Worm (Caenorhabditis elegans): Measurements from ENCODE around the gene ceh-24.

ce11 chrV:13856376-13856775 lies 43.3 kb downstream of the ceh-24 start, which contains the start of gene srx-134:
- TF ChIP-seq pqm-1 (tag; optimal IDR thresholded peaks at IDR 0.05) (no peak), swsn-7 (tag; optimal IDR thresholded peaks at IDR 0.05) (no peak), snu-23 (GFP tag; optimal IDR thresholded peaks at IDR 0.05) (no peak), ceh-63 (GFP tag; optimal IDR thresholded peaks at IDR 0.05) (no peak), mdl-1 (tag; optimal IDR thresholded peaks at IDR 0.05) (no peak), nhr-11 (tag; optimal IDR thresholded peaks at IDR 0.05) (no peak), lin-15B (tag; optimal IDR thresholded peaks at IDR 0.05) (no peak), blmp-1 (tag; optimal IDR thresholded peaks at IDR 0.05) (no peak), vab-15 (tag; optimal IDR thresholded peaks at IDR 0.05) (no peak), unc-98 (GFP tag; IDR thresholded peaks at IDR 0.05) (no peak), ama-1 (optimal IDR thresholded peaks at IDR 0.05) (no peak), snpc-4 (tag; optimal IDR thresholded peaks at IDR 0.05) (no peak), pax-3 (tag; optimal IDR thresholded peaks at IDR 0.05) (no peak)
